Worm (Caenorhabditis elegans) whole organism, L1 larva: ENCODE data around the gene ugt-5.

Experiments used
- C04F5.9 ChIP-seq: sonication (generic microtip); optimal IDR thresholded peaks from 2 replicates; lab custom pipeline; 2016; ENCODE audit warnings: missing genetic modification characterization, missing compliant biosample characterization
- ama-1 ChIP-seq: fragments of 150-350 bp; optimal IDR thresholded peaks from 2 replicates; lab custom pipeline; 2014
- ceh-82 ChIP-seq, 3 experiments: fragments of 150-350 bp in 1 of 3; sonication (generic microtip) in 2 of 3; optimal IDR thresholded peaks; 2 replicates each; lab custom pipeline; 2014 to 2017; ENCODE audit warnings: missing biosample characterization in 3 of 3, missing genetic modification characterization in 3 of 3
- hlh-4 ChIP-seq: sonication (generic microtip); optimal IDR thresholded peaks from 2 replicates; lab custom pipeline; 2016; ENCODE audit warnings: mild to moderate bottlenecking, missing genetic modification characterization, missing compliant biosample characterization
- lin-13 ChIP-seq: fragments of 150-350 bp; optimal IDR thresholded peaks from 2 replicates; lab custom pipeline; 2014; ENCODE audit warnings: missing biosample characterization, missing genetic modification reagents, missing genetic modification characterization
- mdl-1 ChIP-seq, 2 experiments: fragments of 150-350 bp; optimal IDR thresholded peaks; 2 replicates each; lab custom pipeline; 2014 to 2017; ENCODE audit warnings: missing biosample characterization in 2 of 2, missing genetic modification characterization in 2 of 2, inconsistent platforms in 1 of 2
- nhr-12 ChIP-seq: sonication (generic microtip); optimal IDR thresholded peaks from 2 replicates; lab custom pipeline; 2017; ENCODE audit warnings: missing biosample characterization, missing genetic modification characterization
- nhr-237 ChIP-seq: fragments of 150-350 bp; optimal IDR thresholded peaks from 2 replicates; lab custom pipeline; 2014; ENCODE audit warnings: missing biosample characterization, missing genetic modification characterization
- rnt-1 ChIP-seq: sonication (generic microtip); optimal IDR thresholded peaks from 2 replicates; lab custom pipeline; 2016; ENCODE audit warnings: mild to moderate bottlenecking, missing genetic modification characterization, moderate library complexity, missing compliant biosample characterization
- ztf-4 ChIP-seq: fragments of 150-350 bp; optimal IDR thresholded peaks from 2 replicates; lab custom pipeline; 2014; ENCODE audit warnings: missing biosample characterization, missing genetic modification characterization

ce11 chrV:12795196-12795595 lies 2.4 kb upstream of the ugt-5 start, which contains the start of gene ugt-4:
- TF ChIP-seq nhr-237 (no peak), rnt-1 (tag; lab: Kevin White, UChicago) (no peak), ama-1 (no peak), mdl-1 (tag; optimal IDR thresholded peaks at IDR 0.05; lab: Kevin White, UChicago) (no peak), hlh-4 (no peak), ceh-82 (tag; optimal IDR thresholded peaks at IDR 0.05; lab: Kevin White, UChicago) (no peak), nhr-12 (no peak), lin-13 (no peak), ztf-4 (tag; lab: Kevin White, UChicago) (no peak), C04F5.9 (no peak)
